Worm (Caenorhabditis elegans): ENCODE results near the gene vep-2.
A peak's percentile ranks its signal among the peaks of the same experiment; 100 is the strongest.

The vep-2 gene

ce11 chrX:3645924-3646323 is 17.8 kb downstream of the vep-2 start:
- TF ChIP-seq lin-14 (GFP tag; optimal IDR thresholded peaks at IDR 0.05) (peak; percentile 77), pag-3 (tag; optimal IDR thresholded peaks at IDR 0.05; ENCODE audit: borderline replicate concordance, insufficient read depth) (peak; percentile 85), vab-15 (tag; optimal IDR thresholded peaks at IDR 0.05) (no peak), rnt-1 (tag; optimal IDR thresholded peaks at IDR 0.05) (peak; percentile 40), C04F5.9 (tag; optimal IDR thresholded peaks at IDR 0.05) (no peak), ces-1 (GFP tag; optimal IDR thresholded peaks at IDR 0.05) (no peak), hpl-2 (GFP tag; optimal IDR thresholded peaks at IDR 0.05) (no peak), tlp-1 (tag; optimal IDR thresholded peaks at IDR 0.05) (no peak), dpl-1 (GFP tag; optimal IDR thresholded peaks at IDR 0.05) (no peak), nhr-77 (tag; optimal IDR thresholded peaks at IDR 0.05) (no peak), C34B4.2 (tag; optimal IDR thresholded peaks at IDR 0.05) (no peak), lin-39 (tag; optimal IDR thresholded peaks at IDR 0.05) (no peak), nhr-71 (tag; optimal IDR thresholded peaks at IDR 0.05) (peak; percentile 32), hlh-4 (tag; optimal IDR thresholded peaks at IDR 0.05) (no peak), nhr-76 (tag; optimal IDR thresholded peaks at IDR 0.05) (no peak), nhr-12 (tag; optimal IDR thresholded peaks at IDR 0.05) (no peak), nhr-11 (tag; optimal IDR thresholded peaks at IDR 0.05) (no peak)

DNA sequence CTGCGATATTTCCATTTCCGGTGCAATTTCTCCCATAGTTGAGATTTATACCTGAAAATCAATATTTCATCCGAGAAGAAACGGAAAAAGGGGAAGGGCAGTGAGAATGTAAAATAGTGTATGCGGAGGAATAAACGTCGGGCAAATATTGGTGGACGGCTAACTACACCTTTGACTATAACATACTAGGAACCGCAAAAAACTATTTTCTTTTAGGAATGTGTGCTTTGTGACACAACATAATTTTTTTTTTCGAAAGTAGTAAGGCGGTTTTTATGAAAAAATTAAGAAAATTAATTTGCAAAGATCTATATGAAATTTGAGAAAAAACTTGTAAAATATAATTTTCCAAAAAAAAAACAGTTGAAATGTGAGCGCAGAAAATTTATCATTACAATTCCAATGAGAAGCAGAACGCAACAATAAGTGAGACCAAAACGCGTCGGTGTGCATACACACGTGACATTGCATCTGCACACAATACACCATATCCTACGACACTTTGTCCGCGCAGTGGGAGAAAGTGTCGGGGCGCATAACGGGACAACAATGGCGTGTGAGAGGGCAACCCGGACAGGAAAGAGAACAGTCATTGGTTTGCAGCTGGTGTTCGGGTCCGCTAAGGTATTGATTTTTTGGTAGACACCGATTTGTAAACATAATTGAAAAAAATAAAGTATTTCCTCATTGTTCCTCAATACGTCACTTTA is 22.1 kb downstream of the vep-2 start, which contains the start of the genes sax-1 and R11G1.2:
TSS of gene sax-1 (minus strand) at position 51 of the 710 bp plus-strand sequence.
TSS of gene R11G1.2 (plus strand) at position 515 of the 710 bp plus-strand sequence.
- no peak for TF ChIP-seq unc-62 (GFP tag; optimal IDR thresholded peaks at IDR 0.05)
- peak; percentile 75 for TF ChIP-seq nhr-85 (tag)
- peak; percentile 49 to 87 for TF ChIP-seq mdl-1 (tag; optimal IDR thresholded peaks at IDR 0.05)
- no peak for TF ChIP-seq ceh-8 (GFP tag; optimal IDR thresholded peaks at IDR 0.05)
- TF ChIP-seq Y116A8C.19 (tag; optimal IDR thresholded peaks at IDR 0.05; ENCODE audit: borderline replicate concordance) = no peak
- no peak for TF ChIP-seq grh-1 (GFP tag; IDR thresholded peaks at IDR 0.05)
- TF ChIP-seq nhr-47 (tag; optimal IDR thresholded peaks at IDR 0.05) = peak; percentile 67
- no peak for TF ChIP-seq mab-9 (GFP tag; IDR thresholded peaks at IDR 0.05)
- no peak for TF ChIP-seq snpc-4 (tag; optimal IDR thresholded peaks at IDR 0.05)
- no peak for TF ChIP-seq fkh-10 (GFP tag; optimal IDR thresholded peaks at IDR 0.05)
- peak; percentile 6 for TF ChIP-seq elt-2 (tag; optimal IDR thresholded peaks at IDR 0.05)
- peak; percentile 60 for TF ChIP-seq swsn-7 (tag; optimal IDR thresholded peaks at IDR 0.05)
- TF ChIP-seq lin-15B (tag; optimal IDR thresholded peaks at IDR 0.05) = no peak
- no peak for TF ChIP-seq nhr-237 (tag; optimal IDR thresholded peaks at IDR 0.05)
- peak; percentile 62 for TF ChIP-seq nhr-20 (tag; optimal IDR thresholded peaks at IDR 0.05)
- peak; percentile 3 for TF ChIP-seq lin-39 (tag; optimal IDR thresholded peaks at IDR 0.05)
- TF ChIP-seq hpl-2 (GFP tag; optimal IDR thresholded peaks at IDR 0.05) = no peak
- no peak for TF ChIP-seq ceh-63 (GFP tag; optimal IDR thresholded peaks at IDR 0.05)
- TF ChIP-seq irx-1 (tag; optimal IDR thresholded peaks at IDR 0.05) = peak; percentile 27
- TF ChIP-seq rnt-1 (tag; optimal IDR thresholded peaks at IDR 0.05) = peak; percentile 52
- peak; percentile 42; the same call in 1 of the 2 replicates for TF ChIP-seq nhr-19 (GFP tag; conservative IDR thresholded peaks at IDR 0.05)
- no peak for TF ChIP-seq pqm-1 (tag; optimal IDR thresholded peaks at IDR 0.05)
- TF ChIP-seq zip-4 (GFP tag; optimal IDR thresholded peaks at IDR 0.05) = no peak
- peak; percentile 29 to 45 for TF ChIP-seq efl-1 (optimal IDR thresholded peaks at IDR 0.05)
- peak; percentile 20 to 93 for TF ChIP-seq efl-1 (GFP tag; optimal IDR thresholded peaks at IDR 0.05 in 1 of 2)
- peak; percentile 89 for TF ChIP-seq F16B12.6 (tag; optimal IDR thresholded peaks at IDR 0.05)
- TF ChIP-seq ama-1 (optimal IDR thresholded peaks at IDR 0.05) = no peak
- peak; percentile 27 for TF ChIP-seq fkh-8 (tag; optimal IDR thresholded peaks at IDR 0.05)
- TF ChIP-seq unc-30 (tag; optimal IDR thresholded peaks at IDR 0.05) = no peak
- TF ChIP-seq alr-1 (tag; optimal IDR thresholded peaks at IDR 0.05; ENCODE audit: borderline replicate concordance) = no peak
- peak; percentile 85 for TF ChIP-seq blmp-1 (tag; optimal IDR thresholded peaks at IDR 0.05)
- no peak for TF ChIP-seq ces-1 (GFP tag; optimal IDR thresholded peaks at IDR 0.05)
- TF ChIP-seq nhr-71 (tag; optimal IDR thresholded peaks at IDR 0.05) = peak; percentile 71
- TF ChIP-seq ets-5 (GFP tag; IDR thresholded peaks at IDR 0.05) = no peak
- no peak for TF ChIP-seq elt-3 (tag; optimal IDR thresholded peaks at IDR 0.05)
- TF ChIP-seq vab-15 (tag; optimal IDR thresholded peaks at IDR 0.05) = no peak
- peak in 2 of 3 experiments; percentile 1 to 53 for TF ChIP-seq ceh-82 (tag; optimal IDR thresholded peaks at IDR 0.05)
- no peak for TF ChIP-seq tlp-1 (tag; optimal IDR thresholded peaks at IDR 0.05)
- TF ChIP-seq lin-35 (GFP tag; optimal IDR thresholded peaks at IDR 0.05) = peak; percentile 36 to 67
- peak; percentile 80 for TF ChIP-seq mep-1 (tag; optimal IDR thresholded peaks at IDR 0.05)

Measured in whole organism, L1 larva.